Fruit fly (Drosophila melanogaster) whole organism, embryonic: ENCODE results near the gene CG5273.
A peak's percentile ranks its signal among the peaks of the same experiment; 100 is the strongest.

ENCODE experiments used
- Awh ChIP-seq: fragments of 200-800 bp; sonication (Bioruptor generic); IDR thresholded peaks from 2 replicates; pipeline ENCODE4, ENCODE4 v1.3.6; 2022; ENCODE audit warnings: missing biosample characterization, missing genetic modification characterization
- CG10267 ChIP-seq: fragments of 200-800 bp; sonication (Bioruptor generic); optimal IDR thresholded peaks from 2 replicates; lab custom pipeline; 2018; ENCODE audit warnings: missing biosample characterization, mild to moderate bottlenecking, missing genetic modification characterization, moderate library complexity
- CG11456 ChIP-seq: fragments of 200-800 bp; sonication (Bioruptor generic); IDR thresholded peaks from 3 replicates; pipeline ENCODE4 v1.3.6; 2022; ENCODE audit warnings: missing biosample characterization, missing genetic modification characterization
- CG12391 ChIP-seq: fragments of 200-800 bp; sonication (Bioruptor generic); optimal IDR thresholded peaks from 3 replicates; lab custom pipeline; 2018; ENCODE audit warnings: missing biosample characterization, mild to moderate bottlenecking, missing genetic modification characterization, moderate library complexity
- CG12744 ChIP-seq: fragments of 200-800 bp; sonication (Bioruptor generic); optimal IDR thresholded peaks from 2 replicates; lab custom pipeline; 2016; ENCODE audit warnings: missing biosample characterization, missing genetic modification characterization
- CG14860 ChIP-seq: fragments of 200-800 bp; sonication (Bioruptor generic); IDR thresholded peaks from 3 replicates; pipeline ENCODE4 v1.3.6; 2022; ENCODE audit warnings: missing biosample characterization, missing genetic modification characterization; ENCODE audit not compliant: partially characterized antibody
- CG17361 ChIP-seq: fragments of 200-800 bp; sonication (Bioruptor generic); IDR thresholded peaks from 3 replicates; pipeline ENCODE4 v1.3.6; 2022; ENCODE audit warnings: missing biosample characterization, missing genetic modification characterization
- CG17568 ChIP-seq: fragments of 200-800 bp; sonication (Bioruptor generic); optimal IDR thresholded peaks from 2 replicates; lab custom pipeline; 2018; ENCODE audit warnings: missing biosample characterization, mild to moderate bottlenecking, missing genetic modification characterization, moderate library complexity
- CG2116 ChIP-seq: fragments of 200-800 bp; sonication (Bioruptor generic); optimal IDR thresholded peaks from 3 replicates; lab custom pipeline; 2018; ENCODE audit warnings: missing biosample characterization, mild to moderate bottlenecking, missing genetic modification characterization
- CG31388 ChIP-seq: fragments of 200-800 bp; sonication (Bioruptor generic); optimal IDR thresholded peaks from 2 replicates; lab custom pipeline; 2016; ENCODE audit warnings: missing biosample characterization, missing genetic modification characterization
- CG31441 ChIP-seq: fragments of 200-800 bp; sonication (Bioruptor generic); IDR thresholded peaks from 2 replicates; pipeline ENCODE4 v1.3.6; 2022; ENCODE audit warnings: missing biosample characterization, missing genetic modification characterization
- CG33557 ChIP-seq: fragments of 200-800 bp; sonication (Bioruptor generic); optimal IDR thresholded peaks from 2 replicates; lab custom pipeline; 2019; ENCODE audit warnings: missing biosample characterization, mild to moderate bottlenecking, missing genetic modification characterization, moderate library complexity
- CG7987 ChIP-seq: fragments of 200-800 bp; sonication (Bioruptor generic); optimal IDR thresholded peaks from 2 replicates; lab custom pipeline; 2018; ENCODE audit warnings: missing biosample characterization, mild to moderate bottlenecking, missing genetic modification characterization, moderate library complexity
- CG9437 ChIP-seq: fragments of 200-800 bp; sonication (Bioruptor generic); optimal IDR thresholded peaks from 2 replicates; lab custom pipeline; 2018; ENCODE audit warnings: missing biosample characterization, mild to moderate bottlenecking, missing genetic modification characterization
- CG9797 ChIP-seq: fragments of 200-800 bp; sonication (Bioruptor generic); optimal IDR thresholded peaks from 3 replicates; lab custom pipeline; 2018; ENCODE audit warnings: missing biosample characterization, mild to moderate bottlenecking, missing genetic modification characterization
- D ChIP-seq, 2 experiments: fragments of 200-800 bp in 1 of 2; fragments of >200 bp in 1 of 2; sonication (Bioruptor generic) in 1 of 2; optimal IDR thresholded peaks; 2 replicates in 1 of 2; 3 replicates in 1 of 2; lab custom pipeline; 2017; ENCODE audit warnings: mild to moderate bottlenecking in 1 of 2, missing biosample characterization in 1 of 2, missing genetic modification characterization in 1 of 2, missing genetic modification reagents in 1 of 2
- D19A ChIP-seq: fragments of 200-800 bp; optimal IDR thresholded peaks from 3 replicates; lab custom pipeline; 2019; ENCODE audit warnings: missing biosample characterization, mild to moderate bottlenecking, missing genetic modification characterization, moderate library complexity
- Dad ChIP-seq: fragments of 200-800 bp; sonication (Bioruptor generic); optimal IDR thresholded peaks from 3 replicates; lab custom pipeline; 2016; ENCODE audit warnings: missing biosample characterization, missing genetic modification characterization
- Dbx ChIP-seq: fragments of 200-800 bp; sonication (Bioruptor generic); IDR thresholded peaks from 3 replicates; pipeline ENCODE4 v1.3.6; 2022; ENCODE audit warnings: missing biosample characterization, missing genetic modification characterization
- Deaf1 ChIP-seq: fragments of 200-800 bp; optimal IDR thresholded peaks from 3 replicates; lab custom pipeline; 2019; ENCODE audit warnings: missing biosample characterization, mild to moderate bottlenecking, missing genetic modification characterization, moderate library complexity
- Hmr ChIP-seq: fragments of 200-800 bp; sonication (Bioruptor generic); optimal IDR thresholded peaks from 3 replicates; lab custom pipeline; 2017; ENCODE audit warnings: mild to moderate bottlenecking, missing biosample characterization, missing genetic modification reagents, missing genetic modification characterization
- Med ChIP-seq: fragments of 200-800 bp; sonication (Bioruptor generic); peaks from one replicate; lab custom pipeline; 2016; ENCODE audit warnings: missing biosample characterization, missing genetic modification characterization, mild to moderate bottlenecking, inconsistent platforms, moderate library complexity
- Myb ChIP-seq: fragments of 200-800 bp; sonication (Bioruptor generic); optimal IDR thresholded peaks from 2 replicates; lab custom pipeline; 2016; ENCODE audit warnings: missing biosample characterization, missing genetic modification characterization
- Nf-YB ChIP-seq: fragments of 200-800 bp; sonication (Bioruptor generic); optimal IDR thresholded peaks from 3 replicates; lab custom pipeline; 2019; ENCODE audit warnings: missing biosample characterization, mild to moderate bottlenecking, missing genetic modification characterization, moderate library complexity
- Opbp ChIP-seq: fragments of 200-800 bp; sonication (Bioruptor generic); IDR thresholded peaks from 3 replicates; pipeline ENCODE4 v1.3.6; 2022; ENCODE audit warnings: missing biosample characterization, missing genetic modification characterization; ENCODE audit not compliant: partially characterized antibody
- PHDP ChIP-seq: fragments of 200-800 bp; sonication (Bioruptor generic); optimal IDR thresholded peaks from 3 replicates; lab custom pipeline; 2018; ENCODE audit warnings: missing biosample characterization, mild to moderate bottlenecking, missing genetic modification characterization, moderate library complexity
- Rfx ChIP-seq: fragments of 200-800 bp; sonication (Bioruptor generic); IDR thresholded peaks from 2 replicates; pipeline ENCODE4 v1.3.6; 2022; ENCODE audit warnings: missing biosample characterization, missing genetic modification characterization
- Scr ChIP-seq: fragments of 200-800 bp; sonication (Bioruptor generic); IDR thresholded peaks from 2 replicates; pipeline ENCODE4 v1.3.6; 2022; ENCODE audit warnings: missing biosample characterization, missing genetic modification characterization; ENCODE audit not compliant: partially characterized antibody
- Sry-β ChIP-seq: fragments of 200-800 bp; sonication (Bioruptor generic); optimal IDR thresholded peaks from 2 replicates; lab custom pipeline; 2018; ENCODE audit warnings: missing biosample characterization, mild to moderate bottlenecking, missing genetic modification characterization, moderate library complexity
- Stat92E ChIP-seq, 3 experiments: fragments of >200 bp in 2 of 3; fragments of 200-800 bp in 1 of 3; sonication (Bioruptor generic) in 1 of 3; optimal IDR thresholded peaks; 2 replicates each; lab custom pipeline; 2017 to 2019; ENCODE audit warnings: missing biosample characterization in 3 of 3, missing genetic modification characterization in 3 of 3, mild to moderate bottlenecking in 1 of 3, moderate library complexity in 1 of 3
- YL-1 ChIP-seq: fragments of 200-800 bp; sonication (Bioruptor generic); optimal IDR thresholded peaks from 3 replicates; lab custom pipeline; 2017; ENCODE audit warnings: missing biosample characterization, mild to moderate bottlenecking, missing genetic modification characterization
- chinmo ChIP-seq: fragments of 200-800 bp; sonication (Bioruptor generic); IDR thresholded peaks from 4 replicates; pipeline ENCODE4 v1.3.6; 2022; ENCODE audit warnings: missing biosample characterization, missing genetic modification characterization; ENCODE audit not compliant: partially characterized antibody
- crol ChIP-seq: fragments of 200-800 bp; sonication (Bioruptor generic); IDR thresholded peaks from 2 replicates; pipeline ENCODE4 v1.3.6; 2022; ENCODE audit warnings: missing biosample characterization, missing genetic modification characterization
- fd64A ChIP-seq: fragments of 200-800 bp; sonication (Bioruptor generic); optimal IDR thresholded peaks from 3 replicates; lab custom pipeline; 2018; ENCODE audit warnings: missing biosample characterization, mild to moderate bottlenecking, missing genetic modification characterization
- gem ChIP-seq: fragments of 200-800 bp; sonication (Bioruptor generic); optimal IDR thresholded peaks from 2 replicates; lab custom pipeline; 2019; ENCODE audit warnings: missing biosample characterization, mild to moderate bottlenecking, missing genetic modification characterization, moderate library complexity
- hbn ChIP-seq: fragments of 200-800 bp; sonication (Bioruptor generic); IDR thresholded peaks from 2 replicates; pipeline ENCODE4 v1.3.6; 2022; ENCODE audit warnings: missing biosample characterization, missing genetic modification characterization; ENCODE audit not compliant: partially characterized antibody
- kni ChIP-seq: fragments of 200-800 bp; sonication (Bioruptor generic); optimal IDR thresholded peaks from 3 replicates; lab custom pipeline; 2017; ENCODE audit warnings: mild to moderate bottlenecking, missing biosample characterization, missing genetic modification reagents, missing genetic modification characterization
- lbe ChIP-seq: fragments of 200-800 bp; sonication (Bioruptor generic); optimal IDR thresholded peaks from 2 replicates; lab custom pipeline; 2016; ENCODE audit warnings: missing biosample characterization, mild to moderate bottlenecking, missing genetic modification characterization
- nerfin-2 ChIP-seq: fragments of 200-800 bp; sonication (Bioruptor generic); IDR thresholded peaks from 2 replicates; pipeline ENCODE4 v1.3.6; 2022; ENCODE audit warnings: missing biosample characterization, missing genetic modification characterization; ENCODE audit not compliant: partially characterized antibody
- nmo ChIP-seq: fragments of 200-800 bp; sonication (Bioruptor generic); optimal IDR thresholded peaks from 2 replicates; lab custom pipeline; 2018; ENCODE audit warnings: missing biosample characterization, mild to moderate bottlenecking, missing genetic modification characterization, moderate library complexity
- onecut ChIP-seq: fragments of 200-800 bp; sonication (Bioruptor generic); IDR thresholded peaks from 2 replicates; pipeline ENCODE4 v1.3.6; 2022; ENCODE audit warnings: missing biosample characterization, missing genetic modification characterization
- otp ChIP-seq: fragments of 200-800 bp; sonication (Bioruptor generic); IDR thresholded peaks from 3 replicates; pipeline ENCODE4, ENCODE4 v1.3.6; 2022; ENCODE audit warnings: missing biosample characterization, missing genetic modification characterization
- repo ChIP-seq: fragments of 200-800 bp; sonication (Bioruptor generic); optimal IDR thresholded peaks from 2 replicates; lab custom pipeline; 2016; ENCODE audit warnings: missing biosample characterization, missing genetic modification characterization
- row ChIP-seq: fragments of 200-800 bp; sonication (Bioruptor generic); IDR thresholded peaks from 3 replicates; pipeline ENCODE4 v1.3.6; 2022; ENCODE audit warnings: missing biosample characterization, missing genetic modification characterization
- stwl ChIP-seq: fragments of 200-800 bp; sonication (Bioruptor generic); optimal IDR thresholded peaks from 3 replicates; lab custom pipeline; 2018; ENCODE audit warnings: missing biosample characterization, mild to moderate bottlenecking, missing genetic modification characterization, moderate library complexity
- tin ChIP-seq: fragments of 200-800 bp; sonication (Bioruptor generic); optimal IDR thresholded peaks from 3 replicates; lab custom pipeline; 2016; ENCODE audit warnings: missing biosample characterization, missing genetic modification characterization
- usp ChIP-seq: fragments of >200 bp; optimal IDR thresholded peaks from 2 replicates; lab custom pipeline; 2017; ENCODE audit warnings: missing biosample characterization, missing genetic modification characterization
- vnd ChIP-seq: fragments of 200-800 bp; sonication (Bioruptor generic); IDR thresholded peaks from 3 replicates; pipeline ENCODE4 v1.3.6; 2022; ENCODE audit warnings: missing biosample characterization, missing genetic modification characterization; ENCODE audit not compliant: partially characterized antibody

The CG5273 gene

DNA sequence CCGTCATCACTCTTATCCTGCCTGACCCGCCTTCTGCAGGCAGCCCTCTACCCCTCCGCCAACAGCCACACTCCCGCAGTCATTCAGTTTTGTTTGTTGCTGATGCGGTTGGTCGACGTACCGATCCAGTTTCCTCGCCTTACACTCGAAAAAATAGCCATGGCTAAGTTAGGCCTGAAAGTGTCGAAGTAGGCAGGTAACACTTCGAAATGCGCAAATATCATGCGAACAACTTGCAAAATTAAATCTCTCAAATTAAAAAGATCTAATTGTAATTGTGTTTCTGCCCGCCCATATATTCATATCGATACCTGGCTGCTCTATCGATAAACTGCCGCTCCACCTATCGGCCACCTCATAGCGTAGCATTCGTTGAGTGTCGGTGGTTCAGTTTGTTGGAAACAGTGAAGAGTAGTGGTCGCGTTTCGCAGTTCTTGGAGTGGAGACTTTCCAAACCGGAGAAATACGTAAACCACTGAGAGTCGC lies 10.3 kb downstream of the CG5273 start, which contains the start of gene fz3 (continued):
- TF ChIP-seq stwl (tag; lab: Kevin White, UChicago), result peak; percentile 72
- peak; percentile 34 for TF ChIP-seq CG12391 (tag; lab: Kevin White, UChicago)
- peak; percentile 83 for TF ChIP-seq hbn (GFP tag; lab: Robert Waterston, UW)
- TF ChIP-seq D19A (tag; lab: Kevin White, UChicago), result peak; percentile 23
- 0 out of 3 replicates have a peak, but pooled peaks have one; percentile 35 for TF ChIP-seq Dbx (GFP tag; lab: Robert Waterston, UW)
- TF ChIP-seq gem, result peak; percentile 5
- 0 out of 3 replicates have a peak, but pooled peaks have one; percentile 22 for TF ChIP-seq otp
- no peak for TF ChIP-seq PHDP (tag; lab: Kevin White, UChicago)
- peak; percentile 57 for TF ChIP-seq Deaf1 (tag; lab: Kevin White, UChicago)
- TF ChIP-seq Sry-β (GFP tag; lab: Kevin White, UChicago), result peak; percentile 9
- TF ChIP-seq row (GFP tag; lab: Robert Waterston, UW), result peak; percentile 33; the same call in 1 of the 3 replicates
- TF ChIP-seq Opbp, result peak; percentile 89
- no peak for TF ChIP-seq CG12744
- TF ChIP-seq vnd (GFP tag; lab: Robert Waterston, UW), result peak; percentile 81
- TF ChIP-seq CG14860, result peak; percentile 81
- no peak for TF ChIP-seq fd64A (GFP tag; lab: Kevin White, UChicago)
- TF ChIP-seq onecut, result no peak
- TF ChIP-seq CG17361 (GFP tag; lab: Robert Waterston, UW), result no peak
- no peak for TF ChIP-seq repo (GFP tag; lab: Kevin White, UChicago)
- peak; percentile 67 for TF ChIP-seq lbe
- TF ChIP-seq CG11456 (GFP tag; lab: Robert Waterston, UW), result no peak
- peak; percentile 27; the same call in 1 of the 2 replicates for TF ChIP-seq CG31441 (GFP tag; lab: Robert Waterston, UW)
- peak; percentile 95 for TF ChIP-seq chinmo (GFP tag; lab: Robert Waterston, UW)
- TF ChIP-seq Hmr (GFP tag; lab: Kevin White, UChicago), result peak; percentile 27
- TF ChIP-seq Scr (GFP tag; lab: Robert Waterston, UW), result peak; percentile 89
- TF ChIP-seq nmo (GFP tag; lab: Kevin White, UChicago), result peak; percentile 37
- peak; percentile 64 for TF ChIP-seq CG2116 (GFP tag; lab: Kevin White, UChicago)
- TF ChIP-seq usp (GFP tag; lab: Kevin White, UChicago), result no peak
- no peak for TF ChIP-seq CG31388 (GFP tag; lab: Kevin White, UChicago)
- peak; percentile 36 for TF ChIP-seq CG7987 (GFP tag; lab: Kevin White, UChicago)
- TF ChIP-seq CG9797 (GFP tag; lab: Kevin White, UChicago), result peak; percentile 14
- TF ChIP-seq CG17568 (GFP tag; lab: Kevin White, UChicago), result no peak
- peak; percentile 73 for TF ChIP-seq nerfin-2 (GFP tag; lab: Robert Waterston, UW)
- TF ChIP-seq Stat92E (GFP tag; optimal IDR thresholded peaks at IDR 0.05; lab: Kevin White, UChicago), result peak in 1 of 3 experiments; percentile 39
- TF ChIP-seq CG33557 (GFP tag; lab: Kevin White, UChicago), result peak; percentile 29
- peak; percentile 53; the same call in 1 of the 2 replicates for TF ChIP-seq Awh (GFP tag; lab: Robert Waterston, UW)
- no peak for TF ChIP-seq tin (GFP tag; lab: Kevin White, UChicago)
- TF ChIP-seq D (optimal IDR thresholded peaks at IDR 0.05; lab: Kevin White, UChicago), result no peak
- TF ChIP-seq D (GFP tag; optimal IDR thresholded peaks at IDR 0.05; lab: Kevin White, UChicago), result no peak
- TF ChIP-seq Myb (GFP tag; lab: Kevin White, UChicago), result peak; percentile 33
- TF ChIP-seq kni, result peak; percentile 36
- TF ChIP-seq CG10267, result peak; percentile 36
- peak; percentile 1 for TF ChIP-seq Nf-YB (GFP tag; lab: Kevin White, UChicago)
- TF ChIP-seq Med (GFP tag; lab: Kevin White, UChicago), result peak; percentile 92
- peak; percentile 65 for TF ChIP-seq CG9437 (GFP tag; lab: Kevin White, UChicago)
- TF ChIP-seq Rfx (GFP tag; lab: Robert Waterston, UW), result peak; percentile 16; the same call in 1 of the 2 replicates
- TF ChIP-seq YL-1 (GFP tag; lab: Kevin White, UChicago), result no peak
- peak; percentile 15 for TF ChIP-seq Dad (GFP tag; lab: Kevin White, UChicago)
- TF ChIP-seq crol (GFP tag; lab: Robert Waterston, UW), result peak; percentile 79
